Worm (Caenorhabditis elegans): ENCODE data around the gene C16C8.26.
"Not testable (repeated sequence)": the region's sequence is repeated elsewhere in the genome, so short reads cannot be mapped to it uniquely, and the experiment has no call there.

Gene C16C8.26

DNA sequence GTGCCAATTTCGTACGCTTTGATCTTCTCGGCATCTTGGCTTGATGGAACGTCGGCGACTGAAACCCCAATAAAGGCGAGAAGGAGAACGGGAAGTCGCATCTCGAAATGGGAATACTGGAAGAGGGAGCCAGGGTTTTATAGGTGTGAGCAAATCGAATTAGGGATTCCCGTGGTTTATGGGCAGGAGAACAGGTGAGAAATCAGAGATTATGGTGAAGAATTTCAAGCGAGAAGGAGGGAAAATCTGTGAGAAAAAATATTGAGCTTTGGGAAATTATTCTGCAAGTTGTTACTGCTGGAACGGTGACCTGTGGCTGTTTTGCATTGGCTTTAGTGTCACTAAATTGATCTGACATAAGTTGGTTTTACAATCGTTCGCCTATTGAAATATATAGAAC is 13.5 kb upstream of the C16C8.26 start, which contains the start of gene Y49F6B.13:
Gene Y49F6B.13, minus strand, starts transcription at position 101 of the 400 bp plus-strand sequence.
- no peak for TF ChIP-seq him-1 (tag; optimal IDR thresholded peaks at IDR 0.05)
- no peak for TF ChIP-seq W03F9.2 (tag; optimal IDR thresholded peaks at IDR 0.05)
- no peak for TF ChIP-seq dao-5 (tag; optimal IDR thresholded peaks at IDR 0.05)

ce11 chrII:3470549-3470948 is 12.4 kb upstream of the C16C8.26 start, which contains the start of gene Y49F6B.20:
TSS of gene Y49F6B.20 (minus strand) at chrII:3470649.
- TF ChIP-seq dao-5 (tag; optimal IDR thresholded peaks at IDR 0.05) (no peak), W03F9.2 (tag; optimal IDR thresholded peaks at IDR 0.05) (no peak), him-1 (tag; optimal IDR thresholded peaks at IDR 0.05) (no peak)

ce11 chrII:3464580-3464979 is 6.5 kb upstream of the C16C8.26 start, which contains the start of gene C16C8.10:
TSS of gene C16C8.10 (minus strand) at chrII:3464680.
- TF ChIP-seq dao-5, him-1, W03F9.2 (tag; optimal IDR thresholded peaks at IDR 0.05): not testable (repeated sequence)

ce11 chrII:3463097-3463496 is 5.0 kb upstream of the C16C8.26 start, which contains the start of gene C16C8.9:
TSS of gene C16C8.9 (minus strand) at chrII:3463197.
- no peak for TF ChIP-seq dao-5 (tag; optimal IDR thresholded peaks at IDR 0.05)
- TF ChIP-seq W03F9.2 (tag; optimal IDR thresholded peaks at IDR 0.05), result no peak
- TF ChIP-seq him-1 (tag; optimal IDR thresholded peaks at IDR 0.05), result no peak

- no peak for TF ChIP-seq dao-5 (tag; optimal IDR thresholded peaks at IDR 0.05)
- no peak for TF ChIP-seq him-1 (tag; optimal IDR thresholded peaks at IDR 0.05)
- TF ChIP-seq W03F9.2 (tag; optimal IDR thresholded peaks at IDR 0.05), result no peak
These were observed 3.5 kb upstream of the C16C8.26 start, which contains the start of gene C16C8.8 for ce11 chrII:3461586-3461985. TSS of gene C16C8.8 (minus strand) at chrII:3461686.

DNA sequence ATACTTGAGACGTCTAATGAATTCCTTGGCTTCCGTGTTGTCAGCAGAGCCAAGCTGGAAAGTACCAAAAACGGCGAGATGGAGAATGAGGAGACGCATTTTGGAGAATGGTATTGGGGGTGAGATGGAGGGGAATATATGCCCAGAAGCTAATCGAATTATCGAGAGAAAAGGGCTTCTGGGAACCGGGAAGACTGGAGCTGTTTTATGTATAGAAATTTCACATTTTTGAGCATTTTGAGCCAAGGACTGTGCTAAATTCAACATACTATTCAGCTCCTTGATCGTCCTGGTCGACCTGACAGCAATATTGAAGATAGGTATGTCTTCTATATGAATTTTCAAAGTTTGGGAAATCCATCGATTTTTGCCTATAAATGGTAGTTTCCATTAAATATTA is 1.9 kb upstream of the C16C8.26 start, which contains the start of gene C16C8.7:
Gene C16C8.7, minus strand, starts transcription at position 101 of the 400 bp plus-strand sequence.
- TF ChIP-seq W03F9.2 (tag; optimal IDR thresholded peaks at IDR 0.05) (no peak), dao-5 (tag; optimal IDR thresholded peaks at IDR 0.05) (no peak), him-1 (tag; optimal IDR thresholded peaks at IDR 0.05) (no peak)

DNA sequence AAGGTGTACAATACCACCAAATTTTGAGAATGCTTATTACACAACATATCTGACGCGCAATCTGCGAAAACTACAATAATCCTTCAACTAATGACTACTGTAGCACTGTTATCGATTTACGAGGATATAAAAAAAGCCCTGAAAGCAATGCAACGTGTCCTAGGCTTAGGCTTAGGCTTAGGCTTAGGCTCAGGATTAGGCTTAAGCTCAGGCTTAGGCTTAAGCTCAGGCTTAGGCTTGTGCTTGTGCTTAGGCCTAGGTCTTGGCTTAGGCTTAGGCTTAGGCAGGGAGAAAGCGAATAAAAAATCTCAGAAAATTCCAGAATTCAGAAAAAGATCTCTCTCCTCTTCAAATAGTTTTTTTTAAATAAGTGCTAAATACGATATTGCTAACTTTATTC is 1.1 kb upstream of the C16C8.26 start:
- TF ChIP-seq him-1 (tag; optimal IDR thresholded peaks at IDR 0.05), result no peak
- TF ChIP-seq dao-5 (tag; optimal IDR thresholded peaks at IDR 0.05), result no peak
- TF ChIP-seq W03F9.2 (tag; optimal IDR thresholded peaks at IDR 0.05), result no peak

- TF ChIP-seq him-1 (tag; optimal IDR thresholded peaks at IDR 0.05) (no peak), W03F9.2 (tag; optimal IDR thresholded peaks at IDR 0.05) (no peak), dao-5 (tag; optimal IDR thresholded peaks at IDR 0.05) (no peak)
These were observed 4.6 kb downstream of the C16C8.26 start, which contains the start of gene C16C8.11 for ce11 chrII:3453521-3453920. TSS of gene C16C8.11 (plus strand) at chrII:3453708.

DNA sequence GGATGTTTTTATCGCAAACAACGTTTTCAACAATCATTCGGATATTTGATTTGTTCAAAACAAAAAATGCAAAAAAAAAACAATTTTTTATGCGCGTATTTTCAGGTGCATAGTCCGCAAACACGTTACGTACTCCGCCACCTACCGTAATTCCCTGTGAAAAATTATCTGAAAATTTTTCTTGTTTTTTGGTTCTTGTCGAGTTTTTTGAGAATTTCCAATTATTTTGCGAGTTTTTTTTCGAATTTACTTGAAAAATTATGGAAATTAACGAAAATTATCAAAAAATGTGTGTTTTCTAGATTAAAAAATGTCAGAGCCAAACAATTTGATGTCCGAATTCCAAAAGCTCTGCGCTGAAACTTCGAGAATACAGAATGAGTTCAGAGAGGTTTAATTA is 5.7 kb downstream of the C16C8.26 start, which contains the start of gene C16C8.12:
Gene C16C8.12, plus strand, starts transcription at position 301 of the 400 bp plus-strand sequence.
- TF ChIP-seq him-1 (tag; optimal IDR thresholded peaks at IDR 0.05) (no peak), dao-5 (tag; optimal IDR thresholded peaks at IDR 0.05) (no peak), W03F9.2 (tag; optimal IDR thresholded peaks at IDR 0.05) (no peak)

- not testable (repeated sequence) for TF ChIP-seq dao-5, W03F9.2, him-1 (tag; optimal IDR thresholded peaks at IDR 0.05)
These were observed 8.6 kb downstream of the C16C8.26 start, which contains the start of gene C16C8.14 for ce11 chrII:3449514-3449913. TSS of gene C16C8.14 (plus strand) at chrII:3449814.

DNA sequence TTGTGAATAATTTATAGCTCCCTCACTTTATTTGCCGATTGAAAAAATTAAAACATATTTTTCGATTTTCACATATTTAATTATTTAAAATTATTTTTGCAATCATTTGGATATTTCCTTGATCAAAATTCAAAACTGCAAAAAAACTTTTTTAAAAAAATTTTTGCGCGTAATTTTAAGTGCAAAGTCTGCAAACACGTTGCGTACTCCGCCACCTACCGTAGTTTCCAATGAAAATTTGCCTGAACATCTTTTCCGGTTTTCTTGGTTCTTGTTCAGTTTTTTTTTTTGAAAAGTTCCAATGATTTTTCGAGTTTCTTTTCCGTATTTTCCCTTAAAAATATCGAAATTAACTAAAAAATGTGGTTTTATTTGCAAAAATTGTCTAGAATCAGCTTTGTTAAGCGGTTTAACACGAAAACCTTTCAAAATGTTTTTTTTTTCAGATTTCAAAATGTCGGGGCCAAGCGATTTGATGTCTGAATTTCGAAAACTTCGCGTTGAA is 9.3 kb downstream of the C16C8.26 start, which contains the start of gene C16C8.25:
Gene C16C8.25, plus strand, starts transcription at position 455 of the 505 bp plus-strand sequence.
- TF ChIP-seq him-1 (tag; optimal IDR thresholded peaks at IDR 0.05) (no peak), W03F9.2 (tag; optimal IDR thresholded peaks at IDR 0.05) (no peak), dao-5 (tag; optimal IDR thresholded peaks at IDR 0.05) (no peak)

ce11 chrII:3447906-3448305 is 10.2 kb downstream of the C16C8.26 start, which contains the start of gene C16C8.21:
TSS of gene C16C8.21 (plus strand) at chrII:3448206.
- no peak for TF ChIP-seq dao-5 (tag; optimal IDR thresholded peaks at IDR 0.05)
- no peak for TF ChIP-seq him-1 (tag; optimal IDR thresholded peaks at IDR 0.05)
- TF ChIP-seq W03F9.2 (tag; optimal IDR thresholded peaks at IDR 0.05), result no peak

DNA sequence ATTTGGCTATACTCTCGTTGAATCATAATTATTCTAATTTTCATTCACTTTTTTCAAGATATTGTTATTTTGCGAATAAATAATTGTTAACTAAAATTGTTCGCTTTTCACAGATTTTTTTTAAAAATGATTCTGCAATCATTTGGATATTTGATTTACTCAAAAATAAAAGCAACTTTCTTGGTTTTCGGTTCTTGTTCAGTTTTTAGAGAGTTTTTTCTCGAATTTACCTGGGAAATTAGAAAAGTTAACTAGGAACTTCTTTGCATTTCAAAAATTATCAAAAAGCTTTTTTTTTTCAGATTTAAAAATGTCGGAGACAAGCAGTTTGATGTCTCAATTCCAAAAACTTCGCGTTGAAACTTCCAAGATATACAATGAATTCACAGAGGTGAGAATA is 11.5 kb downstream of the C16C8.26 start, which contains the start of the genes C16C8.20 and gldi-6:
Gene C16C8.20, plus strand, starts transcription at position 301 of the 400 bp plus-strand sequence.
Gene gldi-6, plus strand, starts transcription at position 301 of the 400 bp plus-strand sequence.
- TF ChIP-seq him-1 (tag; optimal IDR thresholded peaks at IDR 0.05), result no peak
- TF ChIP-seq dao-5 (tag; optimal IDR thresholded peaks at IDR 0.05), result no peak
- no peak for TF ChIP-seq W03F9.2 (tag; optimal IDR thresholded peaks at IDR 0.05)

- no peak for TF ChIP-seq him-1 (tag; optimal IDR thresholded peaks at IDR 0.05)
- no peak for TF ChIP-seq W03F9.2 (tag; optimal IDR thresholded peaks at IDR 0.05)
- no peak for TF ChIP-seq dao-5 (tag; optimal IDR thresholded peaks at IDR 0.05)
These were observed 12.8 kb downstream of the C16C8.26 start, which contains the start of the genes C16C8.5 and C16C8.16 for ce11 chrII:3445285-3445806. TSS of gene C16C8.5 (minus strand) at chrII:3445385. TSS of gene C16C8.16 (plus strand) at chrII:3445756.
